Worm (Caenorhabditis elegans) whole organism, L4 larva: ENCODE measurements around the gene F44E5.5.

ENCODE experiments used
- D1046.2 ChIP-seq: fragments of 200-800 bp; sonication (Bioruptor generic); IDR thresholded peaks from 2 replicates; pipeline ENCODE4 v1.3.6; 2022; ENCODE audit warnings: missing genetic modification characterization, missing compliant biosample characterization
- F26F4.8 ChIP-seq: fragments of 200-800 bp; sonication (Bioruptor generic); conservative IDR thresholded peaks from 2 replicates; pipeline ENCODE4 v1.3.6; 2022; ENCODE audit warnings: missing genetic modification characterization, missing compliant biosample characterization
- F37D6.2 ChIP-seq: sonication (generic microtip); optimal IDR thresholded peaks from 2 replicates; lab custom pipeline; 2016; ENCODE audit warnings: mild to moderate bottlenecking, missing genetic modification characterization, missing compliant biosample characterization
- R02D3.7 ChIP-seq: fragments of 150-350 bp; sonication (generic microtip); optimal IDR thresholded peaks from 3 replicates; lab custom pipeline; 2014; ENCODE audit warnings: missing biosample characterization, missing genetic modification characterization
- T20F7.1 ChIP-seq: fragments of 200-800 bp; sonication (Bioruptor generic); optimal IDR thresholded peaks from 2 replicates; lab custom pipeline; 2018; ENCODE audit warnings: mild to moderate bottlenecking, missing genetic modification characterization, missing compliant biosample characterization
- Y48G9A.11 ChIP-seq: fragments of 200-800 bp; sonication (Bioruptor generic); IDR thresholded peaks from 2 replicates; pipeline ENCODE4 v1.3.6; 2022; ENCODE audit warnings: missing genetic modification reagents, missing genetic modification characterization, missing compliant biosample characterization
- Y75B8A.6 ChIP-seq: fragments of 200-800 bp; sonication (Bioruptor generic); IDR thresholded peaks from 2 replicates; pipeline ENCODE4 v1.3.6; 2022; ENCODE audit warnings: missing genetic modification reagents, missing genetic modification characterization, missing compliant biosample characterization
- ZK337.2 ChIP-seq: fragments of 200-800 bp; sonication (Bioruptor generic); IDR thresholded peaks from 2 replicates; pipeline ENCODE4 v1.3.6; 2022; ENCODE audit warnings: missing genetic modification reagents, missing genetic modification characterization, missing compliant biosample characterization
- ZK546.5 ChIP-seq, 2 experiments: sonication (generic microtip); optimal IDR thresholded peaks; 2 replicates each; lab custom pipeline; 2017; ENCODE audit warnings: missing biosample characterization in 2 of 2, missing genetic modification characterization in 2 of 2
- ama-1 ChIP-seq: fragments of 150-350 bp; optimal IDR thresholded peaks from 2 replicates; lab custom pipeline; 2014; ENCODE audit warnings: inconsistent platforms, mixed read lengths
- arid-1 ChIP-seq: fragments of 200-800 bp; sonication (Bioruptor generic); conservative IDR thresholded peaks from 2 replicates; pipeline ENCODE4 v1.3.6; 2022; ENCODE audit warnings: missing genetic modification reagents, missing genetic modification characterization, missing compliant biosample characterization
- ceh-28 ChIP-seq: fragments of 150-350 bp; optimal IDR thresholded peaks from 2 replicates; lab custom pipeline; 2014; ENCODE audit warnings: missing biosample characterization, missing genetic modification reagents, missing genetic modification characterization
- ceh-62 ChIP-seq: sonication (generic microtip); optimal IDR thresholded peaks from 2 replicates; lab custom pipeline; 2017; ENCODE audit warnings: missing biosample characterization, missing genetic modification characterization
- ceh-82 ChIP-seq: sonication (generic microtip); optimal IDR thresholded peaks from 2 replicates; lab custom pipeline; 2017; ENCODE audit warnings: missing biosample characterization, missing genetic modification characterization
- ctbp-1 ChIP-seq: fragments of 200-800 bp; sonication (Bioruptor generic); IDR thresholded peaks from 2 replicates; pipeline ENCODE4 v1.3.6; 2022; ENCODE audit warnings: missing genetic modification reagents, missing genetic modification characterization, missing compliant biosample characterization
- daf-12 ChIP-seq: fragments of 150-350 bp; optimal IDR thresholded peaks from 2 replicates; lab custom pipeline; 2014; ENCODE audit warnings: missing biosample characterization, missing genetic modification reagents, missing genetic modification characterization
- daf-8 ChIP-seq: fragments of 200-800 bp; sonication (Bioruptor generic); IDR thresholded peaks from 2 replicates; pipeline ENCODE4 v1.3.6; 2022; ENCODE audit warnings: missing genetic modification characterization, missing compliant biosample characterization
- dmd-8 ChIP-seq: fragments of 200-800 bp; sonication (Bioruptor generic); IDR thresholded peaks from 2 replicates; pipeline ENCODE4 v1.3.6; 2022; ENCODE audit warnings: missing genetic modification characterization, missing compliant biosample characterization
- dpl-1 ChIP-seq: fragments of 150-350 bp; optimal IDR thresholded peaks from 2 replicates; lab custom pipeline; 2014; ENCODE audit warnings: missing biosample characterization, missing genetic modification reagents, missing genetic modification characterization
- duxl-1 ChIP-seq: sonication (generic microtip); optimal IDR thresholded peaks from 2 replicates; lab custom pipeline; 2016; ENCODE audit warnings: mild to moderate bottlenecking, missing genetic modification characterization, moderate library complexity, missing compliant biosample characterization; ENCODE audit not compliant: poor library complexity
- dve-1 ChIP-seq: sonication (generic microtip); optimal IDR thresholded peaks from 2 replicates; lab custom pipeline; 2017; ENCODE audit warnings: antibody characterized with exemption, mild to moderate bottlenecking, missing genetic modification characterization, missing compliant biosample characterization; ENCODE audit not compliant: insufficient read depth
- fos-1 ChIP-seq: fragments of 150-350 bp; optimal IDR thresholded peaks from 2 replicates; lab custom pipeline; 2014; ENCODE audit warnings: missing biosample characterization, missing genetic modification characterization
- hmg-1.1 ChIP-seq: fragments of 200-800 bp; sonication (Bioruptor generic); IDR thresholded peaks from 2 replicates; pipeline ENCODE4 v1.3.6; 2022; ENCODE audit warnings: missing genetic modification reagents, missing genetic modification characterization, missing compliant biosample characterization
- lin-1 ChIP-seq: fragments of 200-800 bp; sonication (Bioruptor generic); IDR thresholded peaks from 2 replicates; pipeline ENCODE4 v1.3.6; 2022; ENCODE audit warnings: missing genetic modification reagents, missing genetic modification characterization, missing compliant biosample characterization
- lin-29 ChIP-seq: fragments of 200-800 bp; sonication (Bioruptor generic); IDR thresholded peaks from 2 replicates; pipeline ENCODE4 v1.3.6; 2022; ENCODE audit warnings: missing genetic modification reagents, missing genetic modification characterization, missing compliant biosample characterization
- lin-39 ChIP-seq: fragments of 150-350 bp; optimal IDR thresholded peaks from 2 replicates; lab custom pipeline; 2014; ENCODE audit warnings: missing biosample characterization, missing genetic modification reagents, missing genetic modification characterization
- mdl-1 ChIP-seq, 2 experiments: fragments of 150-350 bp in 1 of 2; sonication (generic microtip) in 1 of 2; optimal IDR thresholded peaks; 2 replicates each; lab custom pipeline; 2014 to 2017; ENCODE audit warnings: missing biosample characterization in 2 of 2, missing genetic modification characterization in 2 of 2
- mdt-29 ChIP-seq: fragments of 200-800 bp; sonication (Bioruptor generic); IDR thresholded peaks from 2 replicates; pipeline ENCODE4 v1.3.6; 2022; ENCODE audit warnings: missing genetic modification reagents, missing genetic modification characterization, missing compliant biosample characterization
- mep-1 ChIP-seq: fragments of 150-350 bp; sonication (generic microtip); optimal IDR thresholded peaks from 3 replicates; lab custom pipeline; 2014; ENCODE audit warnings: missing biosample characterization, missing genetic modification characterization
- mxl-2 ChIP-seq: fragments of 200-800 bp; sonication (Bioruptor generic); conservative IDR thresholded peaks from 2 replicates; pipeline ENCODE4 v1.3.6; 2022; ENCODE audit warnings: missing genetic modification reagents, missing genetic modification characterization, missing compliant biosample characterization
- nhr-10 ChIP-seq: fragments of 150-350 bp; optimal IDR thresholded peaks from 2 replicates; lab custom pipeline; 2014; ENCODE audit warnings: missing biosample characterization, missing genetic modification characterization
- nhr-102 ChIP-seq: sonication (generic microtip); optimal IDR thresholded peaks from 2 replicates; lab custom pipeline; 2016; ENCODE audit warnings: mild to moderate bottlenecking, missing genetic modification characterization, moderate library complexity, missing compliant biosample characterization
- nhr-11 ChIP-seq: fragments of 150-350 bp; optimal IDR thresholded peaks from 2 replicates; lab custom pipeline; 2014; ENCODE audit warnings: missing biosample characterization, missing genetic modification characterization
- nhr-237 ChIP-seq: sonication (generic microtip); optimal IDR thresholded peaks from 2 replicates; lab custom pipeline; 2017; ENCODE audit warnings: missing biosample characterization, missing genetic modification characterization
- nhr-25 ChIP-seq: sonication (generic microtip); optimal IDR thresholded peaks from 2 replicates; lab custom pipeline; 2017; ENCODE audit warnings: missing genetic modification characterization, mild to moderate bottlenecking, missing compliant biosample characterization, antibody characterized with exemption, moderate library complexity, borderline replicate concordance; ENCODE audit not compliant: insufficient read depth
- nhr-41 ChIP-seq: fragments of 200-800 bp; sonication (Bioruptor generic); IDR thresholded peaks from 2 replicates; pipeline ENCODE4 v1.3.6; 2022; ENCODE audit warnings: missing genetic modification reagents, missing genetic modification characterization, missing compliant biosample characterization
- nhr-42 ChIP-seq: fragments of 200-800 bp; sonication (Bioruptor generic); IDR thresholded peaks from 2 replicates; pipeline ENCODE4 v1.3.6; 2022; ENCODE audit warnings: missing genetic modification characterization, missing compliant biosample characterization
- nhr-48 ChIP-seq: sonication (generic microtip); optimal IDR thresholded peaks from 2 replicates; lab custom pipeline; 2016; ENCODE audit warnings: mild to moderate bottlenecking, missing genetic modification characterization, missing compliant biosample characterization
- nhr-76 ChIP-seq: fragments of 150-350 bp; optimal IDR thresholded peaks from 2 replicates; lab custom pipeline; 2014; ENCODE audit warnings: missing biosample characterization, missing genetic modification characterization
- pha-4 ChIP-seq, 2 experiments: fragments of 150-350 bp in 1 of 2; fragments of 200-800 bp in 1 of 2; sonication (Bioruptor generic) in 1 of 2; IDR thresholded peaks in 1 of 2; optimal IDR thresholded peaks in 1 of 2; 2 replicates each; pipeline versions ENCODE4 v1.3.6 to Lab custom; 2014 to 2022; ENCODE audit warnings: missing genetic modification characterization in 2 of 2, missing genetic modification reagents in 2 of 2, missing biosample characterization in 1 of 2, missing compliant biosample characterization in 1 of 2
- snpc-1.2 ChIP-seq: fragments of 200-800 bp; sonication (Bioruptor generic); IDR thresholded peaks from 2 replicates; pipeline ENCODE4 v1.3.6; 2022; ENCODE audit warnings: missing genetic modification reagents, missing genetic modification characterization, missing compliant biosample characterization
- snpc-4 ChIP-seq: fragments of 150-350 bp; optimal IDR thresholded peaks from 2 replicates; lab custom pipeline; 2014; ENCODE audit warnings: missing biosample characterization, missing genetic modification characterization
- spr-1 ChIP-seq: sonication (generic microtip); optimal IDR thresholded peaks from 2 replicates; lab custom pipeline; 2016; ENCODE audit warnings: mild to moderate bottlenecking, missing genetic modification characterization, missing compliant biosample characterization
- tra-1 ChIP-seq: fragments of 200-800 bp; sonication (Bioruptor generic); IDR thresholded peaks from 2 replicates; pipeline ENCODE4 v1.3.6; 2022; ENCODE audit warnings: missing genetic modification reagents, missing genetic modification characterization, missing compliant biosample characterization
- zag-1 ChIP-seq: fragments of 150-350 bp; optimal IDR thresholded peaks from 2 replicates; lab custom pipeline; 2014; ENCODE audit warnings: missing biosample characterization, missing genetic modification characterization
- zfp-3 ChIP-seq: fragments of 200-800 bp; sonication (Bioruptor generic); conservative IDR thresholded peaks from 2 replicates; pipeline ENCODE4 v1.3.6; 2022; ENCODE audit warnings: missing genetic modification reagents, missing genetic modification characterization, missing compliant biosample characterization
- zip-2 ChIP-seq: fragments of 150-350 bp; optimal IDR thresholded peaks from 2 replicates; lab custom pipeline; 2014; ENCODE audit warnings: missing biosample characterization, missing genetic modification characterization

Gene F44E5.5

DNA sequence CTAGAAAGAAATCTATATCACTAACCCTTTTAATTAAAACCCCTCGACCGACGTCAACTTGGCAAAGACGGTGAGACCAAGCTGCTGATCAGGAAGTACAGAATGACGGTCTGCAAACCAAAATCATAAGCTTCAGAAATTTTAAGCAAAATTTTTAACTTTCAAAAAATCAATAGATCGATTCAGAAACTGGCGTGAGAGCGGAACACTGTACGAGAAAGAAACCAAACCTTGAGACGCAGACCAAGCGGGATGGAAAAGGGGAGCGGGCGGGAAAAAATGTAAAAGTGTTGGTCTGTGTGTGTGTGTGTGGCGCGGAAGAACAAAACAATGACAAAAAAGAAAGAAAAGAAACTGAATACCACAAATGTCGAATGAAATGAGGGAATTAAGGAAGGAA, 11.0 kb upstream of the F44E5.5 start, which contains the start of the genes F44E5.17 and gpb-1:
TSS of gene F44E5.17 (minus strand) at position 101 of the 400 bp plus-strand sequence.
TSS of gene gpb-1 (minus strand) at position 118 of the 400 bp plus-strand sequence.
- TF ChIP-seq dve-1 (tag; lab: Kevin White, UChicago) (peak; percentile 22), lin-39 (tag; lab: Kevin White, UChicago) (no peak), ceh-28 (peak; percentile 2), mep-1 (tag; lab: Kevin White, UChicago) (peak; percentile 20), pha-4 (GFP tag; IDR thresholded peaks at IDR 0.05; lab: Robert Waterston, UW) (0 out of 2 replicates have a peak, but pooled peaks have one; percentile 23), pha-4 (tag; optimal IDR thresholded peaks at IDR 0.05; lab: Kevin White, UChicago) (no peak)

DNA sequence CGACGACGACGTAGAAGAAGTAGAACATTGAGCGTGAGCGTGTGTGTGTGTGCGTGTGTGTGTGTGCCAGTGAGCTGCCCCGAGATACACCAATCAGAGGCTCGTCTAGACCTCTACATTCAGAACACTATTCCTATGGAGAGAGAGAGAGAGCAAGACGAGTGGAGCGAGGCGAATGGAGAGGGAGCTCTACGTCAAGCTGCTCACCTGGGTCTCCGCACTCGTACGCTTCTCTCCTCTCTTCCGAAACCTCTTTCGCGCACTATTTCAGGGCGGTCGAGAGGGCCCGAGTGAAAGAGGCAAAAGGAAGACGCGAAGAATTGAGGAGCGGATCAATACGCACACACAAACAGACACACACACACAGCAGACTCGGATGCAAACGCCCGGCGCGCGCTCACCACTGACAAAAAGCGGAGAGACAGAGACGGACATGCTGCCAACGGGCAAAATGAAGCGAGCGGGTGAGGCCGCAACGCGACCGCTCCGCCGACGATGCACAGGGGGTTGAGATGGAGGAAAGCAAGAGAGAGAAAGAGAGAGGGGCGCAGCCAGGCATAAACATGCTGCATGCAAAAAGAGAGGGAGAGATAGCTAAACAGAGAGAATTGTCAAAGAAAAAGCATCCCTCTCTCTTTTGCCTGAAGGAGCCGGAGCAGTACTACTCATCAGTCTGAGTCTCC, 9.8 kb upstream of the F44E5.5 start:
- TF ChIP-seq ZK546.5 (tag; optimal IDR thresholded peaks at IDR 0.05; lab: Kevin White, UChicago) (peak in 1 of 2 experiments; percentile 50), arid-1 (GFP tag; lab: Robert Waterston, UW) (peak; percentile 41; the same call in 1 of the 2 replicates), lin-29 (no peak), zip-2 (tag; lab: Kevin White, UChicago) (peak; percentile 55), mdl-1 (tag; optimal IDR thresholded peaks at IDR 0.05; lab: Kevin White, UChicago) (peak; percentile 44 to 77), mxl-2 (GFP tag; lab: Robert Waterston, UW) (no peak), nhr-76 (tag; lab: Kevin White, UChicago) (no peak), nhr-10 (tag; lab: Kevin White, UChicago) (peak; percentile 2), D1046.2 (GFP tag; lab: Robert Waterston, UW) (no peak), nhr-41 (GFP tag; lab: Robert Waterston, UW) (peak; percentile 55; the same call in 1 of the 2 replicates), ama-1 (lab: Kevin White, UChicago) (no peak), snpc-4 (tag; lab: Kevin White, UChicago) (no peak), ceh-62 (tag; lab: Kevin White, UChicago) (no peak), mdt-29 (GFP tag; lab: Robert Waterston, UW) (peak; percentile 68; the same call in 1 of the 2 replicates), ceh-28 (peak; percentile 81), F26F4.8 (GFP tag; lab: Robert Waterston, UW) (no peak), fos-1 (no peak), zfp-3 (no peak), snpc-1.2 (GFP tag; lab: Robert Waterston, UW) (0 out of 2 replicates have a peak, but pooled peaks have one; percentile 49), T20F7.1 (GFP tag; lab: Kevin White, UChicago) (peak; percentile 82), lin-39 (tag; lab: Kevin White, UChicago) (no peak), nhr-48 (tag; lab: Kevin White, UChicago) (peak; percentile 78), ctbp-1 (GFP tag; lab: Robert Waterston, UW) (peak; percentile 75), ceh-82 (tag; lab: Kevin White, UChicago) (no peak), F37D6.2 (tag; lab: Kevin White, UChicago) (peak; percentile 92), daf-12 (tag; lab: Kevin White, UChicago) (no peak), daf-8 (no peak), nhr-42 (GFP tag; lab: Robert Waterston, UW) (peak; percentile 49; the same call in 1 of the 2 replicates), Y48G9A.11 (GFP tag; lab: Robert Waterston, UW) (no peak), Y75B8A.6 (no peak), dpl-1 (GFP tag; lab: Kevin White, UChicago) (peak; percentile 43), nhr-11 (peak; percentile 62), spr-1 (tag; lab: Kevin White, UChicago) (peak; percentile 88), tra-1 (GFP tag; lab: Robert Waterston, UW) (no peak), nhr-102 (peak; percentile 67), ZK337.2 (GFP tag; lab: Robert Waterston, UW) (no peak), dmd-8 (GFP tag; lab: Robert Waterston, UW) (no peak), R02D3.7 (tag; lab: Kevin White, UChicago) (no peak), hmg-1.1 (peak; percentile 84), lin-1 (peak; percentile 24; the same call in 1 of the 2 replicates), zag-1 (peak; percentile 60), duxl-1 (no peak), nhr-25 (tag; lab: Kevin White, UChicago) (peak; percentile 10), nhr-237 (tag; lab: Kevin White, UChicago) (no peak)
